Worm (Caenorhabditis elegans) whole organism, L4 larva: ENCODE measurements around the gene ins-5.

Experiments used
- D1046.2 ChIP-seq: fragments of 200-800 bp; sonication (Bioruptor generic); IDR thresholded peaks from 2 replicates; pipeline ENCODE4 v1.3.6; 2022; ENCODE audit warnings: missing genetic modification characterization, missing compliant biosample characterization
- F26F4.8 ChIP-seq: fragments of 200-800 bp; sonication (Bioruptor generic); conservative IDR thresholded peaks from 2 replicates; pipeline ENCODE4 v1.3.6; 2022; ENCODE audit warnings: missing genetic modification characterization, missing compliant biosample characterization
- R02D3.7 ChIP-seq: fragments of 150-350 bp; sonication (generic microtip); optimal IDR thresholded peaks from 3 replicates; lab custom pipeline; 2014; ENCODE audit warnings: missing biosample characterization, missing genetic modification characterization
- T20F7.1 ChIP-seq: fragments of 200-800 bp; sonication (Bioruptor generic); optimal IDR thresholded peaks from 2 replicates; lab custom pipeline; 2018; ENCODE audit warnings: mild to moderate bottlenecking, missing genetic modification characterization, missing compliant biosample characterization
- Y105C5A.15 ChIP-seq: fragments of 200-800 bp; sonication (Bioruptor generic); IDR thresholded peaks from 2 replicates; pipeline ENCODE4 v1.3.6; 2022; ENCODE audit warnings: missing genetic modification characterization, missing compliant biosample characterization
- Y48G9A.11 ChIP-seq: fragments of 200-800 bp; sonication (Bioruptor generic); IDR thresholded peaks from 2 replicates; pipeline ENCODE4 v1.3.6; 2022; ENCODE audit warnings: missing genetic modification reagents, missing genetic modification characterization, missing compliant biosample characterization
- Y5F2A.4 ChIP-seq: fragments of 200-800 bp; sonication (Bioruptor generic); optimal IDR thresholded peaks from 2 replicates; lab custom pipeline; 2018; ENCODE audit warnings: mild to moderate bottlenecking, missing genetic modification characterization, missing compliant biosample characterization
- ZK337.2 ChIP-seq: fragments of 200-800 bp; sonication (Bioruptor generic); IDR thresholded peaks from 2 replicates; pipeline ENCODE4 v1.3.6; 2022; ENCODE audit warnings: missing genetic modification reagents, missing genetic modification characterization, missing compliant biosample characterization
- arid-1 ChIP-seq: fragments of 200-800 bp; sonication (Bioruptor generic); conservative IDR thresholded peaks from 2 replicates; pipeline ENCODE4 v1.3.6; 2022; ENCODE audit warnings: missing genetic modification reagents, missing genetic modification characterization, missing compliant biosample characterization
- ceh-28 ChIP-seq: fragments of 150-350 bp; optimal IDR thresholded peaks from 2 replicates; lab custom pipeline; 2014; ENCODE audit warnings: missing biosample characterization, missing genetic modification reagents, missing genetic modification characterization
- ceh-44 ChIP-seq: fragments of 200-800 bp; sonication (Bioruptor generic); IDR thresholded peaks from 2 replicates; pipeline ENCODE4 v1.3.6; 2022; ENCODE audit warnings: missing genetic modification reagents, missing genetic modification characterization, missing compliant biosample characterization
- ceh-62 ChIP-seq: sonication (generic microtip); optimal IDR thresholded peaks from 2 replicates; lab custom pipeline; 2017; ENCODE audit warnings: missing biosample characterization, missing genetic modification characterization
- ceh-82 ChIP-seq: sonication (generic microtip); optimal IDR thresholded peaks from 2 replicates; lab custom pipeline; 2017; ENCODE audit warnings: missing biosample characterization, missing genetic modification characterization
- ctbp-1 ChIP-seq: fragments of 200-800 bp; sonication (Bioruptor generic); IDR thresholded peaks from 2 replicates; pipeline ENCODE4 v1.3.6; 2022; ENCODE audit warnings: missing genetic modification reagents, missing genetic modification characterization, missing compliant biosample characterization
- dmd-8 ChIP-seq: fragments of 200-800 bp; sonication (Bioruptor generic); IDR thresholded peaks from 2 replicates; pipeline ENCODE4 v1.3.6; 2022; ENCODE audit warnings: missing genetic modification characterization, missing compliant biosample characterization
- egl-43 ChIP-seq: fragments of 200-800 bp; sonication (Bioruptor generic); IDR thresholded peaks from 2 replicates; pipeline ENCODE4 v1.3.6; 2022; ENCODE audit warnings: missing genetic modification reagents, missing genetic modification characterization, missing compliant biosample characterization
- fos-1 ChIP-seq: fragments of 150-350 bp; optimal IDR thresholded peaks from 2 replicates; lab custom pipeline; 2014; ENCODE audit warnings: missing biosample characterization, missing genetic modification characterization
- gei-8 ChIP-seq: fragments of 200-800 bp; sonication (Bioruptor generic); optimal IDR thresholded peaks from 2 replicates; lab custom pipeline; 2018; ENCODE audit warnings: mild to moderate bottlenecking, missing genetic modification characterization, missing compliant biosample characterization
- lim-7 ChIP-seq: fragments of 200-800 bp; sonication (Bioruptor generic); IDR thresholded peaks from 2 replicates; pipeline ENCODE4 v1.3.6; 2022; ENCODE audit warnings: missing genetic modification characterization, missing compliant biosample characterization
- lin-1 ChIP-seq: fragments of 200-800 bp; sonication (Bioruptor generic); IDR thresholded peaks from 2 replicates; pipeline ENCODE4 v1.3.6; 2022; ENCODE audit warnings: missing genetic modification reagents, missing genetic modification characterization, missing compliant biosample characterization
- lin-13 ChIP-seq: fragments of 150-350 bp; optimal IDR thresholded peaks from 2 replicates; lab custom pipeline; 2014; ENCODE audit warnings: missing biosample characterization, missing genetic modification reagents, missing genetic modification characterization
- lin-15B ChIP-seq: fragments of 150-350 bp; sonication (generic microtip); optimal IDR thresholded peaks from 3 replicates; lab custom pipeline; 2014; ENCODE audit warnings: missing biosample characterization, missing genetic modification characterization
- lin-29 ChIP-seq: fragments of 200-800 bp; sonication (Bioruptor generic); IDR thresholded peaks from 2 replicates; pipeline ENCODE4 v1.3.6; 2022; ENCODE audit warnings: missing genetic modification reagents, missing genetic modification characterization, missing compliant biosample characterization
- madf-9 ChIP-seq: fragments of 200-800 bp; sonication (Bioruptor generic); conservative IDR thresholded peaks from 2 replicates; pipeline ENCODE4 v1.3.6; 2022; ENCODE audit warnings: missing genetic modification reagents, missing genetic modification characterization, missing compliant biosample characterization
- mdt-29 ChIP-seq: fragments of 200-800 bp; sonication (Bioruptor generic); IDR thresholded peaks from 2 replicates; pipeline ENCODE4 v1.3.6; 2022; ENCODE audit warnings: missing genetic modification reagents, missing genetic modification characterization, missing compliant biosample characterization
- mep-1 ChIP-seq: fragments of 150-350 bp; sonication (generic microtip); optimal IDR thresholded peaks from 3 replicates; lab custom pipeline; 2014; ENCODE audit warnings: missing biosample characterization, missing genetic modification characterization
- mes-2 ChIP-seq: sonication (generic microtip); optimal IDR thresholded peaks from 2 replicates; lab custom pipeline; 2016; ENCODE audit warnings: missing genotype, mild to moderate bottlenecking, missing genetic modification characterization, missing compliant biosample characterization; ENCODE audit not compliant: poor library complexity, severe bottlenecking
- mxl-3 ChIP-seq: fragments of 200-800 bp; sonication (Bioruptor generic); optimal IDR thresholded peaks from 2 replicates; lab custom pipeline; 2018; ENCODE audit warnings: mild to moderate bottlenecking, missing genetic modification characterization, missing compliant biosample characterization
- nhr-10 ChIP-seq: fragments of 150-350 bp; optimal IDR thresholded peaks from 2 replicates; lab custom pipeline; 2014; ENCODE audit warnings: missing biosample characterization, missing genetic modification characterization
- nhr-102 ChIP-seq: sonication (generic microtip); optimal IDR thresholded peaks from 2 replicates; lab custom pipeline; 2016; ENCODE audit warnings: mild to moderate bottlenecking, missing genetic modification characterization, moderate library complexity, missing compliant biosample characterization
- nhr-11 ChIP-seq: fragments of 150-350 bp; optimal IDR thresholded peaks from 2 replicates; lab custom pipeline; 2014; ENCODE audit warnings: missing biosample characterization, missing genetic modification characterization
- nhr-237 ChIP-seq: sonication (generic microtip); optimal IDR thresholded peaks from 2 replicates; lab custom pipeline; 2017; ENCODE audit warnings: missing biosample characterization, missing genetic modification characterization
- nhr-25 ChIP-seq: sonication (generic microtip); optimal IDR thresholded peaks from 2 replicates; lab custom pipeline; 2017; ENCODE audit warnings: missing genetic modification characterization, mild to moderate bottlenecking, missing compliant biosample characterization, antibody characterized with exemption, moderate library complexity, borderline replicate concordance; ENCODE audit not compliant: insufficient read depth
- nhr-28 ChIP-seq: fragments of 150-350 bp; optimal IDR thresholded peaks from 2 replicates; lab custom pipeline; 2014; ENCODE audit warnings: missing biosample characterization, missing genetic modification characterization
- nhr-42 ChIP-seq: fragments of 200-800 bp; sonication (Bioruptor generic); IDR thresholded peaks from 2 replicates; pipeline ENCODE4 v1.3.6; 2022; ENCODE audit warnings: missing genetic modification characterization, missing compliant biosample characterization
- nhr-48 ChIP-seq: sonication (generic microtip); optimal IDR thresholded peaks from 2 replicates; lab custom pipeline; 2016; ENCODE audit warnings: mild to moderate bottlenecking, missing genetic modification characterization, missing compliant biosample characterization
- nhr-76 ChIP-seq: fragments of 150-350 bp; optimal IDR thresholded peaks from 2 replicates; lab custom pipeline; 2014; ENCODE audit warnings: missing biosample characterization, missing genetic modification characterization
- pha-4 ChIP-seq, 2 experiments: fragments of 150-350 bp in 1 of 2; fragments of 200-800 bp in 1 of 2; sonication (Bioruptor generic) in 1 of 2; IDR thresholded peaks in 1 of 2; optimal IDR thresholded peaks in 1 of 2; 2 replicates each; pipeline versions ENCODE4 v1.3.6 to Lab custom; 2014 to 2022; ENCODE audit warnings: missing genetic modification characterization in 2 of 2, missing genetic modification reagents in 2 of 2, missing biosample characterization in 1 of 2, missing compliant biosample characterization in 1 of 2
- rbr-2 ChIP-seq: sonication (generic microtip); optimal IDR thresholded peaks from 2 replicates; lab custom pipeline; 2016; ENCODE audit warnings: missing genotype, missing genetic modification characterization, missing compliant biosample characterization
- sdz-12 ChIP-seq: fragments of 200-800 bp; sonication (Bioruptor generic); optimal IDR thresholded peaks from 2 replicates; lab custom pipeline; 2018; ENCODE audit warnings: mild to moderate bottlenecking, missing genetic modification characterization, missing compliant biosample characterization
- set-16 ChIP-seq: fragments of 200-800 bp; sonication (Bioruptor generic); IDR thresholded peaks from 2 replicates; pipeline ENCODE4 v1.3.6; 2022; ENCODE audit warnings: missing genetic modification reagents, missing genetic modification characterization, missing compliant biosample characterization
- snpc-1.2 ChIP-seq: fragments of 200-800 bp; sonication (Bioruptor generic); IDR thresholded peaks from 2 replicates; pipeline ENCODE4 v1.3.6; 2022; ENCODE audit warnings: missing genetic modification reagents, missing genetic modification characterization, missing compliant biosample characterization
- snpc-4 ChIP-seq: fragments of 150-350 bp; optimal IDR thresholded peaks from 2 replicates; lab custom pipeline; 2014; ENCODE audit warnings: missing biosample characterization, missing genetic modification characterization
- tag-97 ChIP-seq: fragments of 200-800 bp; sonication (Bioruptor generic); IDR thresholded peaks from 2 replicates; pipeline ENCODE4 v1.3.6; 2022; ENCODE audit warnings: missing genetic modification characterization, missing compliant biosample characterization
- tra-1 ChIP-seq: fragments of 200-800 bp; sonication (Bioruptor generic); IDR thresholded peaks from 2 replicates; pipeline ENCODE4 v1.3.6; 2022; ENCODE audit warnings: missing genetic modification reagents, missing genetic modification characterization, missing compliant biosample characterization
- unc-62 ChIP-seq, 3 experiments: fragments of 150-350 bp in 1 of 3; sonication (generic microtip); optimal IDR thresholded peaks in 2 of 3; peaks in 1 of 3; 1 replicate in 1 of 3; 2 replicates in 2 of 3; lab custom pipeline; 2014 to 2017; ENCODE audit warnings: missing biosample characterization in 3 of 3, missing genetic modification characterization in 3 of 3, missing genetic modification reagents in 3 of 3, missing genotype in 1 of 3
- vab-7 ChIP-seq: fragments of 200-800 bp; sonication (Bioruptor generic); IDR thresholded peaks from 2 replicates; pipeline ENCODE4 v1.3.6; 2022; ENCODE audit warnings: missing genetic modification reagents, missing genetic modification characterization, missing compliant biosample characterization
- zfp-2 ChIP-seq: sonication (generic microtip); optimal IDR thresholded peaks from 2 replicates; lab custom pipeline; 2016; ENCODE audit warnings: mild to moderate bottlenecking, missing genetic modification characterization, missing compliant biosample characterization
- zfp-3 ChIP-seq: fragments of 200-800 bp; sonication (Bioruptor generic); conservative IDR thresholded peaks from 2 replicates; pipeline ENCODE4 v1.3.6; 2022; ENCODE audit warnings: missing genetic modification reagents, missing genetic modification characterization, missing compliant biosample characterization

Gene ins-5

ce11 chrII:5997257-5997656 is at the start of gene ins-5:
Gene ins-5 (plus strand): TSS chrII:5997557.
- TF ChIP-seq nhr-11 (tag; lab: Kevin White, UChicago) = no peak
- TF ChIP-seq Y105C5A.15 (GFP tag; lab: Robert Waterston, UW) = no peak
- no peak for TF ChIP-seq fos-1 (tag; lab: Kevin White, UChicago)
- no peak for TF ChIP-seq T20F7.1 (GFP tag; lab: Kevin White, UChicago)
- no peak for TF ChIP-seq Y5F2A.4 (GFP tag; lab: Kevin White, UChicago)
- TF ChIP-seq nhr-28 (tag; lab: Kevin White, UChicago) = no peak
- no peak for TF ChIP-seq nhr-42 (GFP tag; lab: Robert Waterston, UW)
- TF ChIP-seq tag-97 = no peak
- no peak for TF ChIP-seq ceh-82 (tag; lab: Kevin White, UChicago)
- TF ChIP-seq pha-4 (GFP tag; IDR thresholded peaks at IDR 0.05; lab: Robert Waterston, UW) = no peak
- TF ChIP-seq pha-4 (tag; optimal IDR thresholded peaks at IDR 0.05; lab: Kevin White, UChicago) = no peak
- no peak for TF ChIP-seq zfp-3

- TF ChIP-seq zfp-2 (tag; lab: Kevin White, UChicago) = no peak
- TF ChIP-seq gei-8 (GFP tag; lab: Kevin White, UChicago) = no peak
- no peak for TF ChIP-seq nhr-237 (tag; lab: Kevin White, UChicago)
- TF ChIP-seq nhr-102 = no peak
- peak; percentile 18 for TF ChIP-seq mep-1 (tag; lab: Kevin White, UChicago)
- no peak for TF ChIP-seq dmd-8 (GFP tag; lab: Robert Waterston, UW)
- TF ChIP-seq nhr-25 (tag; lab: Kevin White, UChicago) = no peak
- TF ChIP-seq ceh-62 = no peak
- no peak for TF ChIP-seq mdt-29
- TF ChIP-seq unc-62 (GFP tag; optimal IDR thresholded peaks at IDR 0.05 in 1 of 2; lab: Kevin White, UChicago) = peak in 1 of 2 experiments; percentile 78
- TF ChIP-seq unc-62 (tag; optimal IDR thresholded peaks at IDR 0.05; lab: Kevin White, UChicago) = no peak
- TF ChIP-seq nhr-10 = no peak
- peak; percentile 29; the same call in 1 of the 2 replicates for TF ChIP-seq egl-43 (GFP tag; lab: Robert Waterston, UW)
- TF ChIP-seq lin-15B = no peak
- TF ChIP-seq mxl-3 (GFP tag; lab: Kevin White, UChicago) = no peak
- no peak for TF ChIP-seq lin-29 (GFP tag; lab: Robert Waterston, UW)
- TF ChIP-seq D1046.2 (GFP tag; lab: Robert Waterston, UW) = no peak
- TF ChIP-seq fos-1 (tag; lab: Kevin White, UChicago) = no peak
- TF ChIP-seq rbr-2 (tag; lab: Kevin White, UChicago) = peak; percentile 41
- TF ChIP-seq ceh-28 (tag; lab: Kevin White, UChicago) = no peak
- no peak for TF ChIP-seq ctbp-1
- TF ChIP-seq nhr-42 (GFP tag; lab: Robert Waterston, UW) = no peak
- no peak for TF ChIP-seq Y48G9A.11 (GFP tag; lab: Robert Waterston, UW)
- no peak for TF ChIP-seq lim-7 (GFP tag; lab: Robert Waterston, UW)
- TF ChIP-seq ZK337.2 (GFP tag; lab: Robert Waterston, UW) = no peak
- TF ChIP-seq snpc-1.2 (GFP tag; lab: Robert Waterston, UW) = no peak
- peak; percentile 48 for TF ChIP-seq mes-2 (tag; lab: Kevin White, UChicago)
- TF ChIP-seq tra-1 = 0 out of 2 replicates have a peak, but pooled peaks have one; percentile 35
- no peak for TF ChIP-seq vab-7
- TF ChIP-seq set-16 (GFP tag; lab: Robert Waterston, UW) = peak; percentile 44
- TF ChIP-seq snpc-4 = no peak
- TF ChIP-seq R02D3.7 (tag; lab: Kevin White, UChicago) = no peak
- TF ChIP-seq ceh-44 (GFP tag; lab: Robert Waterston, UW) = no peak
- TF ChIP-seq lin-13 = no peak
- TF ChIP-seq nhr-48 (tag; lab: Kevin White, UChicago) = no peak
- no peak for TF ChIP-seq madf-9 (GFP tag; lab: Robert Waterston, UW)
- TF ChIP-seq nhr-76 (tag; lab: Kevin White, UChicago) = no peak
- TF ChIP-seq lin-1 (GFP tag; lab: Robert Waterston, UW) = no peak
- no peak for TF ChIP-seq sdz-12 (GFP tag; lab: Kevin White, UChicago)
- no peak for TF ChIP-seq arid-1 (GFP tag; lab: Robert Waterston, UW)
- TF ChIP-seq F26F4.8 = no peak
These were observed 48.7 kb upstream of the ins-5 start for ce11 chrII:5948681-5949080.
